Fruit fly (Drosophila melanogaster): ENCODE measurements around the gene CG14855.

Gene CG14855

DNA sequence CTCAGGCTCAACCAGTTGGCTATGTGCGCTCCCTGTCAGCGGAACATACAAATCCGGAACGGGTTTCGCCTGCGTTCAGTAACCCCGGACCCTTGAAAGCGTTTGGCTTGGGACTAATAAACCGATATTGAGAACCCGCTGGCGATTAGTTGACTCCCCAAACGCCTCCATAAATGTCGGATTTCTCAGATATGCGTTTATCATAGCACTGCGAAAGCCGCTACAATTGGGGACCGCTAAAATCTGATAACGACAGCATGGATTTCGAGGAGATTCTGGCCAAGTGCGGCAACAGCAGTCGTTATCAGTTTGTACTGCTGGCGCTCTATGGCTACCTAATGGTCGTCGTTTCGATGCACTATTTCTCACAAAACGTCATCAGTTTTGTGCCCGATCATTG, at the start of gene CG14855:
Gene CG14855, plus strand, starts transcription at position 12 of the 400 bp plus-strand sequence.
- TF ChIP-seq Hr78 (GFP tag; optimal IDR thresholded peaks at IDR 0.05) (peak in 1 of 2 experiments; percentile 4), exex (tag; optimal IDR thresholded peaks at IDR 0.05) (peak; percentile 48), GATAe (GFP tag; conservative IDR thresholded peaks at IDR 0.05) (peak; percentile 63; the same call in 1 of the 2 replicates), CG13624 (GFP tag; optimal IDR thresholded peaks at IDR 0.05) (no peak), Adf1 (GFP tag; IDR thresholded peaks at IDR 0.05) (0 out of 2 replicates have a peak, but pooled peaks have one; percentile 15), CG9727 (GFP tag; optimal IDR thresholded peaks at IDR 0.05) (no peak), Atf6 (GFP tag; IDR thresholded peaks at IDR 0.05) (0 out of 2 replicates have a peak, but pooled peaks have one; percentile 11), CG34376 (GFP tag; optimal IDR thresholded peaks at IDR 0.05) (peak; percentile 77), CG3847 (GFP tag; IDR thresholded peaks at IDR 0.05) (0 out of 2 replicates have a peak, but pooled peaks have one; percentile 10), chinmo (GFP tag; IDR thresholded peaks at IDR 0.05; ENCODE audit: partially characterized antibody) (0 out of 4 replicates have a peak, but pooled peaks have one; percentile 55), CG33557 (GFP tag; optimal IDR thresholded peaks at IDR 0.05) (no peak), vvl (GFP tag; IDR thresholded peaks at IDR 0.05) (0 out of 2 replicates have a peak, but pooled peaks have one; percentile 14), Dip2 (GFP tag; IDR thresholded peaks at IDR 0.05) (no peak), CG6813 (GFP tag; optimal IDR thresholded peaks at IDR 0.05) (peak; percentile 4), grn (GFP tag; optimal IDR thresholded peaks at IDR 0.05) (peak; percentile 89), CG13296 (GFP tag; optimal IDR thresholded peaks at IDR 0.05) (peak; percentile 6), slbo (GFP tag; IDR thresholded peaks at IDR 0.05) (no peak), Hey (tag; optimal IDR thresholded peaks at IDR 0.05) (peak; percentile 85), HmgZ (tag; optimal IDR thresholded peaks at IDR 0.05) (peak; percentile 33), sug (tag; optimal IDR thresholded peaks at IDR 0.05) (peak; percentile 83), Med (GFP tag) (peak; percentile 65)

DNA sequence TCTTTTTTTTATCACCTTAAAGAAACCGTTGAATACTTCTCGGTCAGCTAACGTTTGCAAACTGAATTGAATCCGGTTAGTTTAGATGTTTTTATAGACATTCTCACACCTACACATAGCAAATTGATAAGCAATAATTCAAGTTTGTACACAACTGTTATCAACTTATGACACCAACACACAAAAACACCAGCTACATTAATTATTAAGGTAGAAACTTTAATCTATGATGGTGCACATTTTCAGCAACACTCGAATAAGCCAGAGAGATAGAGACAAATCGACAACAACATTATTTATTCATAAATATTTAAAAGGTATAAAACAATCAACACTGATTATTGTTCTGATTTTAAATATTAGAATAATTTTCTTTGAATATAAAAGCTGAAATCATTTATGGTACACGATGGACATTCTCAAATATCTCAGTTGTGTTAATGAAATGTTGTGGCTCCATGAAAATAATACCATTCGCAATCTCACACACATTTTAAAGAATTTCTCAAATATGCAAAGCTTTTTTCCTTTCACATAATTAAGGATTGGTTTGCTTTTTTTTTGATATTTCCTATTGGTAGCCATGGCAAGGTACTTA, 48.7 kb upstream of the CG14855 start:
- no peak for TF ChIP-seq CG2875 (GFP tag; optimal IDR thresholded peaks at IDR 0.05)
- no peak for TF ChIP-seq Elba2 (GFP tag; optimal IDR thresholded peaks at IDR 0.05)
- TF ChIP-seq Pdp1 (GFP tag; optimal IDR thresholded peaks at IDR 0.05) = peak in 1 of 2 experiments; percentile 17
- no peak for TF ChIP-seq mam (GFP tag; optimal IDR thresholded peaks at IDR 0.05)
- no peak for TF ChIP-seq dysf (GFP tag; IDR thresholded peaks at IDR 0.05)
- no peak for TF ChIP-seq CG9876 (GFP tag; optimal IDR thresholded peaks at IDR 0.05)
- TF ChIP-seq CG7963 (GFP tag; IDR thresholded peaks at IDR 0.05; ENCODE audit: partially characterized antibody) = no peak
- no peak for TF ChIP-seq C15 (GFP tag; IDR thresholded peaks at IDR 0.05)
- no peak for TF ChIP-seq ci (GFP tag; IDR thresholded peaks at IDR 0.05)
- TF ChIP-seq cg (GFP tag; optimal IDR thresholded peaks at IDR 0.05) = peak; percentile 32
- TF ChIP-seq GATAe (GFP tag; conservative IDR thresholded peaks at IDR 0.05) = peak; percentile 46; the same call in 1 of the 2 replicates
- TF ChIP-seq CG12659 (GFP tag; optimal IDR thresholded peaks at IDR 0.05) = no peak
- TF ChIP-seq exex (tag; optimal IDR thresholded peaks at IDR 0.05) = peak; percentile 80
- no peak for TF ChIP-seq trem (tag; optimal IDR thresholded peaks at IDR 0.05)
- TF ChIP-seq gro (GFP tag; optimal IDR thresholded peaks at IDR 0.05) = no peak
- no peak for TF ChIP-seq CG32772 (GFP tag; IDR thresholded peaks at IDR 0.05)
- no peak for TF ChIP-seq CG33213 (GFP tag; optimal IDR thresholded peaks at IDR 0.05)
- no peak for TF ChIP-seq CG2202 (tag; optimal IDR thresholded peaks at IDR 0.05)
- no peak for TF ChIP-seq CG15011 (GFP tag; optimal IDR thresholded peaks at IDR 0.05)
- peak; percentile 40 for TF ChIP-seq sug (tag; optimal IDR thresholded peaks at IDR 0.05)
- TF ChIP-seq maf-S (GFP tag; optimal IDR thresholded peaks at IDR 0.05) = no peak
- no peak for TF ChIP-seq abd-A (tag; optimal IDR thresholded peaks at IDR 0.05)
- TF ChIP-seq CG6175 (GFP tag; IDR thresholded peaks at IDR 0.05) = no peak
- TF ChIP-seq hb (GFP tag; IDR thresholded peaks at IDR 0.05; ENCODE audit: partially characterized antibody) = no peak
- TF ChIP-seq eve (GFP tag; optimal IDR thresholded peaks at IDR 0.05) = peak in 1 of 2 experiments; percentile 36
- TF ChIP-seq CG7839 (tag; optimal IDR thresholded peaks at IDR 0.05) = no peak
- TF ChIP-seq ase (GFP tag; IDR thresholded peaks at IDR 0.05) = no peak
- TF ChIP-seq CG8290 (GFP tag; optimal IDR thresholded peaks at IDR 0.05) = no peak
- TF ChIP-seq CG8290 (tag; optimal IDR thresholded peaks at IDR 0.05) = no peak
- no peak for TF ChIP-seq org-1 (GFP tag; optimal IDR thresholded peaks at IDR 0.05)
- no peak for TF ChIP-seq yki (optimal IDR thresholded peaks at IDR 0.05)
- no peak for TF ChIP-seq pum (GFP tag; optimal IDR thresholded peaks at IDR 0.05)
